Fruit fly (Drosophila melanogaster) whole organism, embryonic: ENCODE measurements around the gene CG7483.

Experiments used
- Atf6 ChIP-seq: fragments of 200-800 bp; sonication (Bioruptor generic); IDR thresholded peaks from 2 replicates; pipeline ENCODE4 v1.3.6; 2022; ENCODE audit warnings: missing biosample characterization, missing genetic modification characterization
- Awh ChIP-seq: fragments of 200-800 bp; sonication (Bioruptor generic); IDR thresholded peaks from 2 replicates; pipeline ENCODE4, ENCODE4 v1.3.6; 2022; ENCODE audit warnings: missing biosample characterization, missing genetic modification characterization
- Bteb2 ChIP-seq: fragments of 200-800 bp; sonication (Bioruptor generic); optimal IDR thresholded peaks from 2 replicates; lab custom pipeline; 2016; ENCODE audit warnings: missing biosample characterization, missing genetic modification characterization
- CG10543 ChIP-seq: fragments of 200-800 bp; sonication (Bioruptor generic); optimal IDR thresholded peaks from 3 replicates; lab custom pipeline; 2017; ENCODE audit warnings: missing biosample characterization, mild to moderate bottlenecking, missing genetic modification characterization, moderate library complexity
- CG12219 ChIP-seq: fragments of 200-800 bp; sonication (Bioruptor generic); optimal IDR thresholded peaks from 3 replicates; lab custom pipeline; 2018; ENCODE audit warnings: missing biosample characterization, mild to moderate bottlenecking, missing genetic modification characterization
- CG1233 ChIP-seq: fragments of 200-800 bp; sonication (Bioruptor generic); optimal IDR thresholded peaks from 4 replicates; lab custom pipeline; 2018; ENCODE audit warnings: missing biosample characterization, mild to moderate bottlenecking, missing genetic modification characterization
- CG12391 ChIP-seq: fragments of 200-800 bp; sonication (Bioruptor generic); optimal IDR thresholded peaks from 3 replicates; lab custom pipeline; 2018; ENCODE audit warnings: missing biosample characterization, mild to moderate bottlenecking, missing genetic modification characterization, moderate library complexity
- CG13287 ChIP-seq: fragments of 200-800 bp; sonication (Bioruptor generic); IDR thresholded peaks from 2 replicates; pipeline ENCODE4 v1.3.6; 2022; ENCODE audit warnings: missing biosample characterization, missing genetic modification characterization; ENCODE audit not compliant: partially characterized antibody
- CG13775 ChIP-seq: fragments of 200-800 bp; sonication (Bioruptor generic); optimal IDR thresholded peaks from 3 replicates; lab custom pipeline; 2017; ENCODE audit warnings: missing biosample characterization, mild to moderate bottlenecking, missing genetic modification characterization
- CG14710 ChIP-seq: fragments of 200-800 bp; sonication (Bioruptor generic); optimal IDR thresholded peaks from 3 replicates; lab custom pipeline; 2019; ENCODE audit warnings: missing biosample characterization, mild to moderate bottlenecking, missing genetic modification characterization, moderate library complexity
- CG15601 ChIP-seq: fragments of 200-800 bp; sonication (Bioruptor generic); optimal IDR thresholded peaks from 3 replicates; lab custom pipeline; 2019; ENCODE audit warnings: missing biosample characterization, mild to moderate bottlenecking, missing genetic modification characterization, moderate library complexity
- CG17359 ChIP-seq: fragments of 200-800 bp; sonication (Bioruptor generic); optimal IDR thresholded peaks from 3 replicates; lab custom pipeline; 2018; ENCODE audit warnings: missing biosample characterization, mild to moderate bottlenecking, missing genetic modification characterization, moderate library complexity
- CG17361 ChIP-seq: fragments of 200-800 bp; sonication (Bioruptor generic); IDR thresholded peaks from 3 replicates; pipeline ENCODE4 v1.3.6; 2022; ENCODE audit warnings: missing biosample characterization, missing genetic modification characterization
- CG17829 ChIP-seq: fragments of 200-800 bp; optimal IDR thresholded peaks from 2 replicates; lab custom pipeline; 2019; ENCODE audit warnings: missing biosample characterization, mild to moderate bottlenecking, missing genetic modification characterization, moderate library complexity
- CG2120 ChIP-seq: fragments of 200-800 bp; sonication (Bioruptor generic); optimal IDR thresholded peaks from 3 replicates; lab custom pipeline; 2016; ENCODE audit warnings: missing biosample characterization, missing genetic modification characterization
- CG30403 ChIP-seq: fragments of 200-800 bp; sonication (Bioruptor generic); optimal IDR thresholded peaks from 3 replicates; lab custom pipeline; 2016; ENCODE audit warnings: missing biosample characterization, missing genetic modification characterization
- CG3065 ChIP-seq: fragments of 200-800 bp; sonication (Bioruptor generic); optimal IDR thresholded peaks from 2 replicates; lab custom pipeline; 2016; ENCODE audit warnings: missing biosample characterization, missing genetic modification characterization
- CG31365 ChIP-seq: fragments of 200-800 bp; sonication (Bioruptor generic); optimal IDR thresholded peaks from 2 replicates; lab custom pipeline; 2018; ENCODE audit warnings: missing biosample characterization, mild to moderate bottlenecking, missing genetic modification characterization
- CG6272 ChIP-seq: fragments of 200-800 bp; sonication (Bioruptor generic); IDR thresholded peaks from 2 replicates; pipeline ENCODE4 v1.3.6; 2022; ENCODE audit warnings: missing biosample characterization, missing genetic modification characterization
- CG9215 ChIP-seq: fragments of 200-800 bp; sonication (Bioruptor generic); IDR thresholded peaks from 2 replicates; pipeline ENCODE4 v1.3.6; 2022; ENCODE audit warnings: missing biosample characterization, missing genetic modification characterization
- Camta ChIP-seq: fragments of 200-800 bp; sonication (Bioruptor generic); optimal IDR thresholded peaks from 2 replicates; lab custom pipeline; 2016; ENCODE audit warnings: missing biosample characterization, missing genetic modification characterization
- CkIIα-i1 ChIP-seq: fragments of 200-800 bp; sonication (Bioruptor generic); IDR thresholded peaks from 2 replicates; pipeline ENCODE4 v1.3.6; 2022; ENCODE audit warnings: missing biosample characterization, missing genetic modification characterization
- Dp ChIP-seq: fragments of 200-800 bp; sonication (Bioruptor generic); optimal IDR thresholded peaks from 2 replicates; lab custom pipeline; 2018; ENCODE audit warnings: missing biosample characterization, mild to moderate bottlenecking, missing genetic modification characterization, moderate library complexity
- E2f2 ChIP-seq: fragments of 200-800 bp; sonication (Bioruptor generic); IDR thresholded peaks from 2 replicates; pipeline ENCODE4 v1.3.6; 2022; ENCODE audit warnings: missing biosample characterization, missing genetic modification characterization
- Gug ChIP-seq: fragments of 200-800 bp; sonication (Bioruptor generic); IDR thresholded peaks from 4 replicates; pipeline ENCODE4 v1.3.6; 2022; ENCODE audit warnings: missing biosample characterization, missing genetic modification characterization
- Hey ChIP-seq: fragments of 200-800 bp; sonication (Bioruptor generic); optimal IDR thresholded peaks from 3 replicates; lab custom pipeline; 2018; ENCODE audit warnings: missing biosample characterization, mild to moderate bottlenecking, missing genetic modification characterization
- MBD-R2 ChIP-seq: fragments of 200-800 bp; sonication (Bioruptor generic); IDR thresholded peaks from 2 replicates; pipeline ENCODE4 v1.3.6; 2022; ENCODE audit warnings: missing biosample characterization, missing genetic modification characterization
- MTF-1 ChIP-seq: fragments of 200-800 bp; sonication (Bioruptor generic); optimal IDR thresholded peaks from 2 replicates; lab custom pipeline; 2018; ENCODE audit warnings: missing biosample characterization, mild to moderate bottlenecking, missing genetic modification characterization, borderline replicate concordance
- Mrtf ChIP-seq: fragments of 200-800 bp; sonication (Bioruptor generic); IDR thresholded peaks from 3 replicates; pipeline ENCODE4 v1.3.6; 2022; ENCODE audit warnings: missing biosample characterization, missing genetic modification characterization
- Oaz ChIP-seq: fragments of 200-800 bp; sonication (Bioruptor generic); IDR thresholded peaks from 2 replicates; pipeline ENCODE4 v1.3.6; 2022; ENCODE audit warnings: missing biosample characterization, missing genetic modification characterization
- Oli ChIP-seq: fragments of 200-800 bp; sonication (Bioruptor generic); optimal IDR thresholded peaks from 2 replicates; lab custom pipeline; 2018; ENCODE audit warnings: missing biosample characterization, mild to moderate bottlenecking, missing genetic modification characterization, moderate library complexity
- PHDP ChIP-seq: fragments of 200-800 bp; sonication (Bioruptor generic); optimal IDR thresholded peaks from 3 replicates; lab custom pipeline; 2018; ENCODE audit warnings: missing biosample characterization, mild to moderate bottlenecking, missing genetic modification characterization, moderate library complexity
- Usf ChIP-seq: fragments of 200-800 bp; sonication (Bioruptor generic); optimal IDR thresholded peaks from 2 replicates; lab custom pipeline; 2017; ENCODE audit warnings: missing genotype, missing biosample characterization, missing genetic modification characterization
- Xrp1 ChIP-seq: fragments of 200-800 bp; sonication (Bioruptor generic); IDR thresholded peaks from 2 replicates; pipeline ENCODE4 v1.3.6; 2022; ENCODE audit warnings: missing biosample characterization, missing genetic modification characterization
- ab ChIP-seq: fragments of 200-800 bp; sonication (Bioruptor generic); optimal IDR thresholded peaks from 2 replicates; lab custom pipeline; 2016; ENCODE audit warnings: missing biosample characterization, missing genetic modification characterization
- amos ChIP-seq: fragments of 200-800 bp; sonication (Bioruptor generic); IDR thresholded peaks from 2 replicates; pipeline ENCODE4 v1.3.6; 2022; ENCODE audit warnings: missing biosample characterization, missing genetic modification characterization; ENCODE audit not compliant: partially characterized antibody
- ash1 ChIP-seq: fragments of 200-800 bp; sonication (Bioruptor generic); optimal IDR thresholded peaks from 2 replicates; lab custom pipeline; 2018; ENCODE audit warnings: missing biosample characterization, mild to moderate bottlenecking, missing genetic modification characterization
- da ChIP-seq: fragments of 200-800 bp; sonication (Bioruptor generic); optimal IDR thresholded peaks from 2 replicates; lab custom pipeline; 2016; ENCODE audit warnings: missing biosample characterization, missing genetic modification characterization
- dm ChIP-seq: fragments of 200-800 bp; sonication (Bioruptor generic); optimal IDR thresholded peaks from 3 replicates; lab custom pipeline; 2016; ENCODE audit warnings: missing biosample characterization, missing genetic modification characterization
- dmrt99B ChIP-seq: fragments of 200-800 bp; sonication (Bioruptor generic); optimal IDR thresholded peaks from 2 replicates; lab custom pipeline; 2018; ENCODE audit warnings: missing biosample characterization, mild to moderate bottlenecking, missing genetic modification characterization, moderate library complexity
- gcm ChIP-seq: fragments of 200-800 bp; sonication (Bioruptor generic); optimal IDR thresholded peaks from 2 replicates; lab custom pipeline; 2019; ENCODE audit warnings: missing biosample characterization, mild to moderate bottlenecking, missing genetic modification characterization, moderate library complexity
- grau ChIP-seq: fragments of 200-800 bp; optimal IDR thresholded peaks from 3 replicates; lab custom pipeline; 2019; ENCODE audit warnings: missing biosample characterization, mild to moderate bottlenecking, missing genetic modification characterization, moderate library complexity
- kah ChIP-seq: fragments of 200-800 bp; sonication (Bioruptor generic); optimal IDR thresholded peaks from 2 replicates; lab custom pipeline; 2018; ENCODE audit warnings: missing biosample characterization, mild to moderate bottlenecking, missing genetic modification characterization
- mirr ChIP-seq: fragments of 200-800 bp; sonication (Bioruptor generic); optimal IDR thresholded peaks from 3 replicates; lab custom pipeline; 2018; ENCODE audit warnings: missing biosample characterization, mild to moderate bottlenecking, missing genetic modification characterization
- oc ChIP-seq: fragments of 200-800 bp; sonication (Bioruptor generic); optimal IDR thresholded peaks from 2 replicates; lab custom pipeline; 2018; ENCODE audit warnings: missing biosample characterization, mild to moderate bottlenecking, missing genetic modification characterization, moderate library complexity
- p53 ChIP-seq: fragments of 200-800 bp; sonication (Bioruptor generic); optimal IDR thresholded peaks from 2 replicates; lab custom pipeline; 2016; ENCODE audit warnings: missing biosample characterization, missing genetic modification characterization
- pita ChIP-seq: fragments of 200-800 bp; sonication (Bioruptor generic); optimal IDR thresholded peaks from 2 replicates; lab custom pipeline; 2017; ENCODE audit warnings: missing biosample characterization, mild to moderate bottlenecking, missing genetic modification characterization
- pnt ChIP-seq: fragments of 200-800 bp; sonication (Bioruptor generic); optimal IDR thresholded peaks from 3 replicates; lab custom pipeline; 2016; ENCODE audit warnings: missing biosample characterization, missing genetic modification characterization
- ro ChIP-seq: fragments of 200-800 bp; sonication (Bioruptor generic); IDR thresholded peaks from 2 replicates; pipeline ENCODE4 v1.3.6; 2022; ENCODE audit warnings: missing biosample characterization, missing genetic modification characterization
- sens-2 ChIP-seq: fragments of 200-800 bp; sonication (Bioruptor generic); IDR thresholded peaks from 2 replicates; pipeline ENCODE4 v1.3.6; 2022; ENCODE audit warnings: missing biosample characterization, missing genetic modification characterization
- sob ChIP-seq: fragments of 200-800 bp; sonication (Bioruptor generic); IDR thresholded peaks from 2 replicates; pipeline ENCODE4 v1.3.6; 2022; ENCODE audit warnings: missing biosample characterization, missing genetic modification characterization
- wek ChIP-seq: fragments of 200-800 bp; sonication (Bioruptor generic); optimal IDR thresholded peaks from 3 replicates; lab custom pipeline; 2018; ENCODE audit warnings: missing biosample characterization, mild to moderate bottlenecking, missing genetic modification characterization, moderate library complexity

The CG7483 gene

dm6 chr3R:8305110-8305509 lies 7.9 kb upstream of the CG7483 start, which contains the start of gene Sgt1 (continued):
- TF ChIP-seq Oaz (GFP tag; lab: Robert Waterston, UW): no peak
- peak; percentile 10 for TF ChIP-seq ab
- TF ChIP-seq Bteb2: peak; percentile 18
- TF ChIP-seq CG13287 (GFP tag; lab: Robert Waterston, UW): peak; percentile 85
- TF ChIP-seq Hey (tag; lab: Kevin White, UChicago): no peak
- no peak for TF ChIP-seq Awh (GFP tag; lab: Robert Waterston, UW)
- peak; percentile 56 for TF ChIP-seq CG30403 (GFP tag; lab: Kevin White, UChicago)
- 0 out of 3 replicates have a peak, but pooled peaks have one; percentile 21 for TF ChIP-seq CG17361 (GFP tag; lab: Robert Waterston, UW)
- 0 out of 2 replicates have a peak, but pooled peaks have one; percentile 28 for TF ChIP-seq CG6272 (GFP tag; lab: Robert Waterston, UW)
- TF ChIP-seq CG31365 (tag; lab: Kevin White, UChicago): no peak
- no peak for TF ChIP-seq CG1233 (GFP tag; lab: Kevin White, UChicago)
- TF ChIP-seq sens-2: no peak
- no peak for TF ChIP-seq mirr
- TF ChIP-seq amos (GFP tag; lab: Robert Waterston, UW): peak; percentile 85
- TF ChIP-seq CG17829 (tag; lab: Kevin White, UChicago): peak; percentile 63
- TF ChIP-seq p53 (GFP tag; lab: Kevin White, UChicago): peak; percentile 22
- TF ChIP-seq CG9215 (GFP tag; lab: Robert Waterston, UW): no peak
- TF ChIP-seq oc (tag; lab: Kevin White, UChicago): no peak
- no peak for TF ChIP-seq da (GFP tag; lab: Kevin White, UChicago)
- no peak for TF ChIP-seq MTF-1 (GFP tag; lab: Kevin White, UChicago)
- TF ChIP-seq CG15601 (tag; lab: Kevin White, UChicago): peak; percentile 59
- no peak for TF ChIP-seq CG12219 (GFP tag; lab: Kevin White, UChicago)
- no peak for TF ChIP-seq pnt (GFP tag; lab: Kevin White, UChicago)
- no peak for TF ChIP-seq Oli (tag; lab: Kevin White, UChicago)
- TF ChIP-seq grau (tag; lab: Kevin White, UChicago): peak; percentile 36
- TF ChIP-seq sob (GFP tag; lab: Robert Waterston, UW): peak; percentile 68
- TF ChIP-seq PHDP (tag; lab: Kevin White, UChicago): peak; percentile 6
- no peak for TF ChIP-seq CkIIα-i1
- no peak for TF ChIP-seq ash1 (GFP tag; lab: Kevin White, UChicago)
- peak; percentile 77 for TF ChIP-seq CG2120 (GFP tag; lab: Kevin White, UChicago)
- no peak for TF ChIP-seq Gug (GFP tag; lab: Robert Waterston, UW)
- no peak for TF ChIP-seq CG17359 (tag; lab: Kevin White, UChicago)
- TF ChIP-seq kah: no peak
- TF ChIP-seq CG13775 (GFP tag; lab: Kevin White, UChicago): no peak
- TF ChIP-seq CG10543 (GFP tag; lab: Kevin White, UChicago): peak; percentile 19
- TF ChIP-seq dmrt99B (tag; lab: Kevin White, UChicago): no peak
- peak; percentile 100 for TF ChIP-seq Dp (GFP tag; lab: Kevin White, UChicago)
- TF ChIP-seq CG12391: peak; percentile 46
- TF ChIP-seq dm (GFP tag; lab: Kevin White, UChicago): peak; percentile 41
- TF ChIP-seq CG3065 (GFP tag; lab: Kevin White, UChicago): no peak
- TF ChIP-seq wek: no peak
- no peak for TF ChIP-seq Xrp1 (GFP tag; lab: Robert Waterston, UW)
- peak; percentile 100 for TF ChIP-seq E2f2 (GFP tag; lab: Robert Waterston, UW)
- TF ChIP-seq Atf6 (GFP tag; lab: Robert Waterston, UW): no peak
- no peak for TF ChIP-seq Camta
- no peak for TF ChIP-seq Mrtf (GFP tag; lab: Robert Waterston, UW)
- peak; percentile 54 for TF ChIP-seq MBD-R2 (GFP tag; lab: Robert Waterston, UW)
- TF ChIP-seq pita (GFP tag; lab: Kevin White, UChicago): peak; percentile 85
- TF ChIP-seq gcm: no peak
- TF ChIP-seq CG14710 (tag; lab: Kevin White, UChicago): peak; percentile 69
- TF ChIP-seq ro: no peak
- TF ChIP-seq Usf (GFP tag; lab: Kevin White, UChicago): no peak
